Worm (Caenorhabditis elegans) whole organism, late embryonic: ENCODE data around the gene C18D11.10.

Experiments
- ceh-14 ChIP-seq: sonication (generic microtip); optimal IDR thresholded peaks from 2 replicates; lab custom pipeline; 2016; ENCODE audit warnings: missing genotype, missing genetic modification characterization, missing compliant biosample characterization
- ceh-30 ChIP-seq: fragments of 150-350 bp; optimal IDR thresholded peaks from 2 replicates; lab custom pipeline; 2014; ENCODE audit warnings: missing biosample characterization, missing genetic modification characterization
- dmd-4 ChIP-seq: sonication (generic microtip); optimal IDR thresholded peaks from 2 replicates; lab custom pipeline; 2016; ENCODE audit warnings: borderline replicate concordance, missing genetic modification characterization, missing compliant biosample characterization
- npax-4 ChIP-seq: sonication (generic microtip); optimal IDR thresholded peaks from 2 replicates; lab custom pipeline; 2016; ENCODE audit warnings: missing genetic modification characterization, missing compliant biosample characterization
- pha-2 ChIP-seq: sonication (generic microtip); optimal IDR thresholded peaks from 2 replicates; lab custom pipeline; 2017; ENCODE audit warnings: mild to moderate bottlenecking, missing genetic modification characterization, missing compliant biosample characterization
- pqm-1 ChIP-seq: sonication (generic microtip); optimal IDR thresholded peaks from 2 replicates; lab custom pipeline; 2016; ENCODE audit warnings: missing genetic modification characterization, missing compliant biosample characterization
- tbx-2 ChIP-seq: sonication (generic microtip); optimal IDR thresholded peaks from 2 replicates; lab custom pipeline; 2016; ENCODE audit warnings: missing genetic modification characterization, missing compliant biosample characterization
- ttx-3 ChIP-seq: sonication (generic microtip); optimal IDR thresholded peaks from 2 replicates; lab custom pipeline; 2016; ENCODE audit warnings: missing genetic modification reagents, missing genetic modification characterization, missing compliant biosample characterization
- unc-3 ChIP-seq, 2 experiments: fragments of 200-800 bp in 1 of 2; sonication (Bioruptor generic) in 1 of 2; sonication (generic microtip) in 1 of 2; conservative IDR thresholded peaks in 1 of 2; optimal IDR thresholded peaks in 1 of 2; 2 replicates each; pipeline versions ENCODE4 v1.3.6 to Lab custom; 2016 to 2022; ENCODE audit warnings: missing compliant biosample characterization in 2 of 2, missing genetic modification characterization in 2 of 2, missing genetic modification reagents in 1 of 2
- unc-55 ChIP-seq: sonication (generic microtip); optimal IDR thresholded peaks from 2 replicates; lab custom pipeline; 2017; ENCODE audit warnings: missing biosample characterization, missing genetic modification reagents, missing genetic modification characterization

DNA sequence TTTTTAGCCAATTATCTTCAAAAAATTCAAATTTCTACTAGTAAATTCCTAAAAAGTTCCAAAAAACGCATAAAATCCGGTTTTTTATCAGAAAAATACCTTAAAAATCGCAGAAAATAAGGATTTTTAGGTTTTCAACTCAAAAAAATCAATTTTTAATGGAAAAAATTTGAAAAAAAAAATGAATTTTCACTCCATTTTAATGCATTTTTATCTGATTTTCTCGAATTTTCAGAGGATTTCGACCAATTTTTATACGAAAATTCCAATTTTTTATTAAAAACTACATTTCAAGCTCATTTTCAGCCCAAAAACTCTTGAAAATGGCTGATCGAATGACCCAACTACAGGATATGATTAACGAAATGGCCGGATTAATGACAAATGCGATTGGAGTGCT is 30.2 kb upstream of the C18D11.10 start, which contains the start of gene mdt-21:
- TF ChIP-seq unc-55 (GFP tag; lab: Kevin White, UChicago) (no peak), ttx-3 (tag; lab: Kevin White, UChicago) (no peak), ceh-14 (no peak), tbx-2 (tag; lab: Kevin White, UChicago) (no peak), pqm-1 (tag; lab: Kevin White, UChicago) (no peak), ceh-30 (tag; lab: Kevin White, UChicago) (no peak), npax-4 (tag; lab: Kevin White, UChicago) (no peak), unc-3 (GFP tag; conservative IDR thresholded peaks at IDR 0.05; lab: Robert Waterston, UW) (no peak), unc-3 (tag; optimal IDR thresholded peaks at IDR 0.05; lab: Kevin White, UChicago) (no peak), dmd-4 (tag; lab: Kevin White, UChicago) (no peak), pha-2 (no peak)
